Fruit fly (Drosophila melanogaster): ENCODE results near the gene CG43221.

The CG43221 gene

dm6 chr2L:17465915-17466677 is 19.5 kb upstream of the CG43221 start:
- TF ChIP-seq Dll (optimal IDR thresholded peaks at IDR 0.05) (no peak), CG8478 (optimal IDR thresholded peaks at IDR 0.05) (no peak), usp (GFP tag; optimal IDR thresholded peaks at IDR 0.05) (no peak), pan (optimal IDR thresholded peaks at IDR 0.05) (no peak), psq (optimal IDR thresholded peaks at IDR 0.05) (no peak), EcR (GFP tag; optimal IDR thresholded peaks at IDR 0.05) (no peak)

- TF ChIP-seq Dll (optimal IDR thresholded peaks at IDR 0.05) (no peak), pan (optimal IDR thresholded peaks at IDR 0.05) (no peak), usp (GFP tag; optimal IDR thresholded peaks at IDR 0.05) (no peak), EcR (GFP tag; optimal IDR thresholded peaks at IDR 0.05) (no peak), psq (optimal IDR thresholded peaks at IDR 0.05) (no peak), CG8478 (optimal IDR thresholded peaks at IDR 0.05) (no peak)
Observed at dm6 chr2L:17466950-17467349, 18.6 kb upstream of the CG43221 start.

dm6 chr2L:17470630-17471029 is 14.9 kb upstream of the CG43221 start:
- TF ChIP-seq Dll (optimal IDR thresholded peaks at IDR 0.05) (no peak), usp (GFP tag; optimal IDR thresholded peaks at IDR 0.05) (no peak), EcR (GFP tag; optimal IDR thresholded peaks at IDR 0.05) (no peak), pan (optimal IDR thresholded peaks at IDR 0.05) (no peak), CG8478 (optimal IDR thresholded peaks at IDR 0.05) (no peak)

- TF ChIP-seq EcR (GFP tag; optimal IDR thresholded peaks at IDR 0.05) (no peak), usp (GFP tag; optimal IDR thresholded peaks at IDR 0.05) (no peak), Dll (optimal IDR thresholded peaks at IDR 0.05) (no peak), CG8478 (optimal IDR thresholded peaks at IDR 0.05) (no peak), pan (optimal IDR thresholded peaks at IDR 0.05) (no peak), psq (optimal IDR thresholded peaks at IDR 0.05) (no peak)
Observed at dm6 chr2L:17471524-17471923, 14.0 kb upstream of the CG43221 start, which contains the start of gene Sgt. Gene Sgt, plus strand, starts transcription at chr2L:17471603.

- TF ChIP-seq Dll (optimal IDR thresholded peaks at IDR 0.05) (no peak), usp (GFP tag; optimal IDR thresholded peaks at IDR 0.05) (no peak), pan (optimal IDR thresholded peaks at IDR 0.05) (no peak), psq (optimal IDR thresholded peaks at IDR 0.05) (no peak)
Observed at dm6 chr2L:17472582-17473524, 12.7 kb upstream of the CG43221 start, which contains the start of gene BicD. Gene BicD, minus strand, starts transcription at chr2L:17473215.

dm6 chr2L:17477710-17478109 is 7.8 kb upstream of the CG43221 start, which contains the start of gene cass:
Gene cass, minus strand, starts transcription at chr2L:17477888.
- TF ChIP-seq Dll (optimal IDR thresholded peaks at IDR 0.05) (no peak), psq (optimal IDR thresholded peaks at IDR 0.05) (no peak), usp (GFP tag; optimal IDR thresholded peaks at IDR 0.05) (no peak), pan (optimal IDR thresholded peaks at IDR 0.05) (no peak), CG8478 (optimal IDR thresholded peaks at IDR 0.05) (no peak), EcR (GFP tag; optimal IDR thresholded peaks at IDR 0.05) (no peak)

dm6 chr2L:17480943-17481580 is 4.5 kb upstream of the CG43221 start, which contains the start of the genes fws and Lamtor3:
Gene fws, minus strand, starts transcription at chr2L:17481029.
Gene Lamtor3, plus strand, starts transcription at chr2L:17481231.
- TF ChIP-seq pan (optimal IDR thresholded peaks at IDR 0.05) (no peak), CG8478 (optimal IDR thresholded peaks at IDR 0.05) (no peak), usp (GFP tag; optimal IDR thresholded peaks at IDR 0.05) (no peak), psq (optimal IDR thresholded peaks at IDR 0.05) (no peak), EcR (GFP tag; optimal IDR thresholded peaks at IDR 0.05) (no peak), Dll (optimal IDR thresholded peaks at IDR 0.05) (no peak)

- no peak for TF ChIP-seq pan (optimal IDR thresholded peaks at IDR 0.05)
- TF ChIP-seq usp (GFP tag; optimal IDR thresholded peaks at IDR 0.05): no peak
- no peak for TF ChIP-seq EcR (GFP tag; optimal IDR thresholded peaks at IDR 0.05)
- TF ChIP-seq CG8478 (optimal IDR thresholded peaks at IDR 0.05): no peak
- TF ChIP-seq psq (optimal IDR thresholded peaks at IDR 0.05): no peak
Observed at dm6 chr2L:17484174-17484573, 1.4 kb upstream of the CG43221 start, which contains the start of the genes GCS2beta and CG5131. Gene GCS2beta, minus strand, starts transcription at chr2L:17484307. Gene CG5131, plus strand, starts transcription at chr2L:17484501.

dm6 chr2L:17486264-17486663 is 707 bp downstream of the CG43221 start, which contains the start of gene CG43220:
Gene CG43220, plus strand, starts transcription at chr2L:17486564.
- no peak for TF ChIP-seq Dll (optimal IDR thresholded peaks at IDR 0.05)
- no peak for TF ChIP-seq pan (optimal IDR thresholded peaks at IDR 0.05)

- TF ChIP-seq psq (optimal IDR thresholded peaks at IDR 0.05) (no peak), CG8478 (optimal IDR thresholded peaks at IDR 0.05) (no peak), EcR (GFP tag; optimal IDR thresholded peaks at IDR 0.05) (no peak), pan (optimal IDR thresholded peaks at IDR 0.05) (no peak), Dll (optimal IDR thresholded peaks at IDR 0.05) (no peak), usp (GFP tag; optimal IDR thresholded peaks at IDR 0.05) (no peak)
Observed at dm6 chr2L:17492680-17493079, 7.1 kb downstream of the CG43221 start.

- TF ChIP-seq Dll (optimal IDR thresholded peaks at IDR 0.05) (no peak), CG8478 (optimal IDR thresholded peaks at IDR 0.05) (no peak), EcR (GFP tag; optimal IDR thresholded peaks at IDR 0.05) (no peak), pan (optimal IDR thresholded peaks at IDR 0.05) (no peak), psq (optimal IDR thresholded peaks at IDR 0.05) (no peak), usp (GFP tag; optimal IDR thresholded peaks at IDR 0.05) (no peak)
Observed at dm6 chr2L:17495759-17496158, 10.2 kb downstream of the CG43221 start.

Data from whole organism.